Worm (Caenorhabditis elegans): ENCODE results near the gene ndub-6.

- TF ChIP-seq nfyb-1 (GFP tag; IDR thresholded peaks at IDR 0.05) = no peak
- TF ChIP-seq attf-6 (GFP tag; IDR thresholded peaks at IDR 0.05) = no peak
- TF ChIP-seq nhr-80 (tag; optimal IDR thresholded peaks at IDR 0.05) = no peak
Observed at ce11 chrIV:11655370-11655769, 3.2 kb downstream of the ndub-6 start, which contains the start of gene ent-1.

Data from whole organism, young adult.